Worm (Caenorhabditis elegans) whole organism, early embryonic: ENCODE results near the gene prdh-1.

Source experiments
- ama-1 ChIP-seq: fragments of 150-350 bp; optimal IDR thresholded peaks from 2 replicates; lab custom pipeline; 2014
- flt-1 ChIP-seq: fragments of 200-800 bp; sonication (Bioruptor generic); IDR thresholded peaks from 2 replicates; pipeline ENCODE4 v1.3.6; 2022; ENCODE audit warnings: missing genetic modification characterization, missing compliant biosample characterization
- hmbx-1 ChIP-seq: sonication (generic microtip); optimal IDR thresholded peaks from 2 replicates; lab custom pipeline; 2016; ENCODE audit warnings: mild to moderate bottlenecking, missing genetic modification characterization, missing compliant biosample characterization
- hmg-4 ChIP-seq: fragments of 200-800 bp; sonication (Bioruptor generic); optimal IDR thresholded peaks from 2 replicates; lab custom pipeline; 2018; ENCODE audit warnings: mild to moderate bottlenecking, missing genetic modification characterization, missing compliant biosample characterization

- TF ChIP-seq ama-1 (lab: Kevin White, UChicago) (no peak), hmbx-1 (tag; lab: Kevin White, UChicago) (no peak), hmg-4 (GFP tag; lab: Kevin White, UChicago) (no peak), flt-1 (GFP tag; lab: Robert Waterston, UW) (no peak)
These were observed 36.5 kb upstream of the prdh-1 start, which contains the start of gene Y37A1A.2 for ce11 chrIV:13912929-13913328.
